Worm (Caenorhabditis elegans): Measurements from ENCODE around the gene cpr-3.

DNA sequence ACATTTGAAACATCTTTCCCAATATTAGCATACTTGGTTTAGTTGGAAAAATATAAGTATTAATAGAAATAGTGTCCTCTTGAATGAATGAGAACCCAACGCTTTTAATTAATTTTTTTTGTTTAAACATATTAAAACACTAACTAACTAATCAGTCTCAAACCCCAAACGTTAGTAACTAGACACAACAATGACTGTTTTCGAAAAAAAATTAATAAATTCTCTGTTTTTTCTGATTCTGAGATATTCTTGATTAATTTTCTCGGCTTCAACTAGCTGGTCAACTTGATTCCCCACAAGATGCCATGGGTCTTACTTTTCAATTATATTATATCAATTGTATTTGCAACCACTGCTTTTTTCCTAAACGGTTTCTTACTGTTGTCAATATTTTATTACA is 46.4 kb downstream of the cpr-3 start, which contains the start of gene srbc-76:
- TF ChIP-seq ztf-1 (GFP tag; conservative IDR thresholded peaks at IDR 0.05) (no peak), egl-27 (tag; optimal IDR thresholded peaks at IDR 0.05) (no peak), nhr-23 (tag; optimal IDR thresholded peaks at IDR 0.05) (no peak)
